Fruit fly (Drosophila melanogaster): ENCODE measurements around the gene CG14275.

dm6 chr2L:8327272-8327555, at the start of gene CG14275:
- TF ChIP-seq CG13204 (GFP tag; optimal IDR thresholded peaks at IDR 0.05) = no peak
- no peak for TF ChIP-seq CG8159 (tag; optimal IDR thresholded peaks at IDR 0.05)
- TF ChIP-seq gl (tag; optimal IDR thresholded peaks at IDR 0.05) = no peak
- no peak for TF ChIP-seq CG8301 (tag; optimal IDR thresholded peaks at IDR 0.05)
- TF ChIP-seq CG12605 (GFP tag; IDR thresholded peaks at IDR 0.05) = no peak
- TF ChIP-seq CG32121 (GFP tag; IDR thresholded peaks at IDR 0.05) = no peak

Data from whole organism, pupa.